Worm (Caenorhabditis elegans) whole organism, late embryonic: Measurements from ENCODE around the gene F09C6.14.

Experiments
- ama-1 ChIP-seq: fragments of 150-350 bp; optimal IDR thresholded peaks from 2 replicates; lab custom pipeline; 2014
- gmeb-2 ChIP-seq: sonication (generic microtip); optimal IDR thresholded peaks from 2 replicates; lab custom pipeline; 2016; ENCODE audit warnings: missing genetic modification characterization, inconsistent platforms, missing compliant biosample characterization
- pha-4 ChIP-seq: fragments of 150-350 bp; optimal IDR thresholded peaks from 2 replicates; lab custom pipeline; 2018; ENCODE audit warnings: missing biosample characterization, missing genetic modification reagents, missing genetic modification characterization
- pqm-1 ChIP-seq: sonication (generic microtip); optimal IDR thresholded peaks from 2 replicates; lab custom pipeline; 2016; ENCODE audit warnings: missing genetic modification characterization, missing compliant biosample characterization

ce11 chrV:16871387-16871786 is 9.4 kb upstream of the F09C6.14 start, which contains the start of gene thn-4:
- no peak for TF ChIP-seq pha-4 (tag; lab: Kevin White, UChicago)
- TF ChIP-seq pqm-1 (tag; lab: Kevin White, UChicago) = no peak
- TF ChIP-seq gmeb-2 (tag; lab: Kevin White, UChicago) = no peak
- TF ChIP-seq ama-1 (lab: Kevin White, UChicago) = no peak
